Worm (Caenorhabditis elegans) whole organism, late embryonic: ENCODE measurements around the gene F52C12.6.
A peak's percentile ranks its signal among the peaks of the same experiment; 100 is the strongest.

ENCODE experiments used
- C08G9.2 ChIP-seq: sonication (generic microtip); optimal IDR thresholded peaks from 2 replicates; lab custom pipeline; 2016; ENCODE audit warnings: mild to moderate bottlenecking, missing genetic modification characterization, moderate library complexity, missing compliant biosample characterization
- F13H6.1 ChIP-seq: sonication (generic microtip); optimal IDR thresholded peaks from 2 replicates; lab custom pipeline; 2016; ENCODE audit warnings: missing genetic modification characterization, missing compliant biosample characterization
- K02D7.2 ChIP-seq: sonication (generic microtip); optimal IDR thresholded peaks from 2 replicates; lab custom pipeline; 2017; ENCODE audit warnings: mild to moderate bottlenecking, missing genetic modification characterization, missing compliant biosample characterization
- K09A11.1 ChIP-seq: sonication (generic microtip); optimal IDR thresholded peaks from 2 replicates; lab custom pipeline; 2017; ENCODE audit warnings: antibody characterized with exemption, mild to moderate bottlenecking, missing genetic modification characterization, missing compliant biosample characterization; ENCODE audit not compliant: insufficient read depth
- T23F11.4 ChIP-seq: fragments of 200-800 bp; sonication (Bioruptor generic); optimal IDR thresholded peaks from 2 replicates; lab custom pipeline; 2018; ENCODE audit warnings: mild to moderate bottlenecking, missing genetic modification characterization, missing compliant biosample characterization
- ama-1 ChIP-seq: fragments of 150-350 bp; optimal IDR thresholded peaks from 2 replicates; lab custom pipeline; 2014
- ceh-14 ChIP-seq: sonication (generic microtip); optimal IDR thresholded peaks from 2 replicates; lab custom pipeline; 2016; ENCODE audit warnings: missing genotype, missing genetic modification characterization, missing compliant biosample characterization
- ceh-22 ChIP-seq: sonication (generic microtip); optimal IDR thresholded peaks from 2 replicates; lab custom pipeline; 2017; ENCODE audit warnings: missing biosample characterization, missing genetic modification characterization
- ceh-24 ChIP-seq: sonication (generic microtip); optimal IDR thresholded peaks from 2 replicates; lab custom pipeline; 2016; ENCODE audit warnings: mild to moderate bottlenecking, missing genetic modification characterization, missing compliant biosample characterization
- ceh-31 ChIP-seq: sonication (generic microtip); optimal IDR thresholded peaks from 2 replicates; lab custom pipeline; 2016; ENCODE audit warnings: missing genetic modification characterization, missing compliant biosample characterization
- ceh-34 ChIP-seq: sonication (generic microtip); optimal IDR thresholded peaks from 2 replicates; lab custom pipeline; 2016; ENCODE audit warnings: mild to moderate bottlenecking, missing genetic modification characterization, missing compliant biosample characterization
- ceh-45 ChIP-seq: fragments of 200-800 bp; sonication (Bioruptor generic); IDR thresholded peaks from 2 replicates; pipeline ENCODE4 v1.3.6; 2022; ENCODE audit warnings: missing genetic modification reagents, missing genetic modification characterization, missing compliant biosample characterization
- ceh-6 ChIP-seq: fragments of 200-800 bp; sonication (Bioruptor generic); optimal IDR thresholded peaks from 2 replicates; lab custom pipeline; 2018; ENCODE audit warnings: mild to moderate bottlenecking, missing genetic modification characterization, missing compliant biosample characterization
- ceh-9 ChIP-seq: sonication (generic microtip); optimal IDR thresholded peaks from 2 replicates; lab custom pipeline; 2016; ENCODE audit warnings: mild to moderate bottlenecking, missing genetic modification characterization, inconsistent platforms, missing compliant biosample characterization
- elt-2 ChIP-seq: sonication (generic microtip); optimal IDR thresholded peaks from 2 replicates; lab custom pipeline; 2016; ENCODE audit warnings: missing genetic modification reagents, missing genetic modification characterization, missing compliant biosample characterization
- eyg-1 ChIP-seq: sonication (generic microtip); optimal IDR thresholded peaks from 2 replicates; lab custom pipeline; 2016; ENCODE audit warnings: missing genotype, missing genetic modification characterization, missing compliant biosample characterization
- fax-1 ChIP-seq: sonication (generic microtip); optimal IDR thresholded peaks from 2 replicates; lab custom pipeline; 2016; ENCODE audit warnings: missing genotype, missing genetic modification characterization, missing compliant biosample characterization
- fkh-6 ChIP-seq: sonication (generic microtip); optimal IDR thresholded peaks from 2 replicates; lab custom pipeline; 2016; ENCODE audit warnings: missing genetic modification characterization, missing compliant biosample characterization
- hlh-15 ChIP-seq: sonication (generic microtip); optimal IDR thresholded peaks from 2 replicates; lab custom pipeline; 2016; ENCODE audit warnings: missing genetic modification characterization, missing compliant biosample characterization
- hlh-6 ChIP-seq: sonication (generic microtip); optimal IDR thresholded peaks from 2 replicates; lab custom pipeline; 2016; ENCODE audit warnings: missing genotype, missing genetic modification characterization, missing compliant biosample characterization
- hlh-8 ChIP-seq: sonication (generic microtip); optimal IDR thresholded peaks from 2 replicates; lab custom pipeline; 2016; ENCODE audit warnings: missing genotype, missing genetic modification characterization, missing compliant biosample characterization
- nfya-1 ChIP-seq: sonication (generic microtip); optimal IDR thresholded peaks from 2 replicates; lab custom pipeline; 2017; ENCODE audit warnings: missing genetic modification characterization, mild to moderate bottlenecking, missing compliant biosample characterization, antibody characterized with exemption, moderate library complexity
- odd-2 ChIP-seq: sonication (generic microtip); optimal IDR thresholded peaks from 2 replicates; lab custom pipeline; 2017; ENCODE audit warnings: antibody characterized with exemption, mild to moderate bottlenecking, missing genetic modification characterization, missing compliant biosample characterization
- pat-9 ChIP-seq: fragments of 200-800 bp; sonication (Bioruptor generic); optimal IDR thresholded peaks from 2 replicates; lab custom pipeline; 2018; ENCODE audit warnings: mild to moderate bottlenecking, missing genetic modification characterization, moderate library complexity, missing compliant biosample characterization
- pqm-1 ChIP-seq: sonication (generic microtip); optimal IDR thresholded peaks from 2 replicates; lab custom pipeline; 2016; ENCODE audit warnings: missing genetic modification characterization, missing compliant biosample characterization
- pros-1 ChIP-seq: fragments of 150-350 bp; optimal IDR thresholded peaks from 2 replicates; lab custom pipeline; 2014; ENCODE audit warnings: missing biosample characterization, missing genetic modification reagents, missing genetic modification characterization
- ref-2 ChIP-seq: sonication (generic microtip); optimal IDR thresholded peaks from 2 replicates; lab custom pipeline; 2016; ENCODE audit warnings: missing genetic modification characterization, missing compliant biosample characterization
- rnt-1 ChIP-seq: sonication (generic microtip); optimal IDR thresholded peaks from 2 replicates; lab custom pipeline; 2016; ENCODE audit warnings: missing genetic modification characterization, missing compliant biosample characterization
- syd-9 ChIP-seq: sonication (generic microtip); optimal IDR thresholded peaks from 2 replicates; lab custom pipeline; 2016; ENCODE audit warnings: mild to moderate bottlenecking, missing genetic modification characterization, moderate library complexity, missing compliant biosample characterization
- tbx-2 ChIP-seq: sonication (generic microtip); optimal IDR thresholded peaks from 2 replicates; lab custom pipeline; 2016; ENCODE audit warnings: missing genetic modification characterization, missing compliant biosample characterization
- tbx-7 ChIP-seq: sonication (generic microtip); optimal IDR thresholded peaks from 2 replicates; lab custom pipeline; 2016; ENCODE audit warnings: missing genotype, missing genetic modification characterization, missing compliant biosample characterization
- ttx-3 ChIP-seq: sonication (generic microtip); optimal IDR thresholded peaks from 2 replicates; lab custom pipeline; 2016; ENCODE audit warnings: missing genetic modification reagents, missing genetic modification characterization, missing compliant biosample characterization
- unc-3 ChIP-seq, 2 experiments: fragments of 200-800 bp in 1 of 2; sonication (Bioruptor generic) in 1 of 2; sonication (generic microtip) in 1 of 2; conservative IDR thresholded peaks in 1 of 2; optimal IDR thresholded peaks in 1 of 2; 2 replicates each; pipeline versions ENCODE4 v1.3.6 to Lab custom; 2016 to 2022; ENCODE audit warnings: missing compliant biosample characterization in 2 of 2, missing genetic modification characterization in 2 of 2, missing genetic modification reagents in 1 of 2
- unc-86 ChIP-seq: sonication (generic microtip); optimal IDR thresholded peaks from 2 replicates; lab custom pipeline; 2016; ENCODE audit warnings: missing genetic modification characterization, missing compliant biosample characterization
- zip-5 ChIP-seq: sonication (generic microtip); optimal IDR thresholded peaks from 2 replicates; lab custom pipeline; 2016; ENCODE audit warnings: missing genetic modification characterization, missing compliant biosample characterization
- ztf-16 ChIP-seq: sonication (generic microtip); optimal IDR thresholded peaks from 2 replicates; lab custom pipeline; 2017; ENCODE audit warnings: missing genetic modification characterization, missing compliant biosample characterization

F52C12.6 gene

DNA sequence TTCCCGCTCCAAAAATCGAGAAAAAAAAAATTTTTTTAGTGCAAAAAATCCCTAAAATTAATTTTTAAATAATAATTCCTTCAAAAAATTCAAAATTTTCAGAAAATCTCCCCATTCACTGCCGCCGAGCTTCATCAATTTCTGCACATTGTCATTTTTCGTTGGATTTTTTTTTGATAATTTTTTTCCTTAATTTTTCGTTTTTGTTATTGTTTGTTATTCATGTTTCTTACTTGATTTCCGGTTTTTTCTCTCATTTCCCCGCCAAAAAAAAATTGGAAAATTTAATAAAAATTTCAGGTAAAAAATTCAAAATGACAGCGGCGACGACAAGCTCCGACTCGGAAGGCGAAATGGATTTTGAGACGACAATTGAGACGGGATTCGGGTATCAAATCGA, at the start of gene F52C12.6:
Gene F52C12.6 (plus strand): TSS at position 301 of the 400 bp plus-strand sequence.
- TF ChIP-seq ceh-45 (GFP tag; lab: Robert Waterston, UW) (no peak), ceh-9 (tag; lab: Kevin White, UChicago) (no peak), fkh-6 (tag; lab: Kevin White, UChicago) (no peak), pqm-1 (tag; lab: Kevin White, UChicago) (no peak), C08G9.2 (tag; lab: Kevin White, UChicago) (no peak), nfya-1 (no peak), ceh-34 (tag; lab: Kevin White, UChicago) (no peak), fax-1 (tag; lab: Kevin White, UChicago) (no peak), syd-9 (tag; lab: Kevin White, UChicago) (no peak), K09A11.1 (tag; lab: Kevin White, UChicago) (no peak)

DNA sequence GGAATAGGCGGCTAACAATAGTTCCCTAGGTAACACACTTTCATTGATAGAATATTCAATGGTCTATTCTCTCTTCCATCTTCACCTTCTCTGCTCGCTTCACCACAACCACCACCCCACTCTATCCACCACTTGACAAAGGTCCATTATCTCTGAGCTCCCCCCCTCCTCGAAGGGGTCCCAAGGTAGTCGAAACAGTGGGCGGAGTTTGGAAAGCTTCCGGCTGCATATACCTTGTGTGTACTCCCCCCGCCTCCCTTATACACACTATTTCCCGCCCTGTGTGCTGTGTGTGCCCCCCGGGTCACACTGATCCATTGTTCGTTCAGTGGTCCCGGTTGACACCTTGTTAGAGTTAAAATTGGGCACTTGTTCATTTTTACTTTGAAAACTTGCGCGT, 48.0 kb upstream of the F52C12.6 start:
- TF ChIP-seq T23F11.4 (GFP tag; lab: Kevin White, UChicago) (peak; percentile 23), tbx-2 (tag; lab: Kevin White, UChicago) (peak; percentile 34), ceh-31 (tag; lab: Kevin White, UChicago) (peak; percentile 68), unc-86 (peak; percentile 10), odd-2 (no peak), ceh-6 (GFP tag; lab: Kevin White, UChicago) (peak; percentile 28), ref-2 (tag; lab: Kevin White, UChicago) (peak; percentile 39), nfya-1 (no peak)
- TF ChIP-seq, all 69 proteins: peak for 6

DNA sequence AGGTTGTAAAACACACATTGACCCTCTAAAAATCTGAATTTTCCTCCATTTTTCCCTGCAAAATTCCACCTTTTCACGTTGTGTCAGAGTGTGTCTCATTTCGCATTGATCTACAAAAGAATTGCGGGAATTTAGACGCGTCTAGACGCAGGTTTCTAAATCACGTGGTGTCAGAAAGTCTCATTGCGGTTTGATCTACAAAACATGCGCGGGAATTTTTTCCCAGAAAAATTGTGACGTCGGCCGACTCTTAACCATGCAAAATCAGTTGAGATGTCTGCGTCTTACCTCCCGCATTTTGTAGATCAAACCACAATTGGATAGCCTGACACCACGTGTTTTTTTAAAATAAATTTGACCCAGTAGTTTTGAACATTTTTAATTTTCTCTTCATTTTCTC, 47.6 kb upstream of the F52C12.6 start:
- TF ChIP-seq ztf-16 = no peak
- TF ChIP-seq ceh-9 (tag; lab: Kevin White, UChicago) = no peak
- TF ChIP-seq ceh-14 (tag; lab: Kevin White, UChicago) = no peak
- TF ChIP-seq ceh-45 (GFP tag; lab: Robert Waterston, UW) = no peak
- TF ChIP-seq ceh-34 (tag; lab: Kevin White, UChicago) = no peak
- TF ChIP-seq ceh-24 (tag; lab: Kevin White, UChicago) = no peak
- no peak for TF ChIP-seq ceh-22 (tag; lab: Kevin White, UChicago)
- no peak for TF ChIP-seq hlh-15 (tag; lab: Kevin White, UChicago)
- TF ChIP-seq syd-9 (tag; lab: Kevin White, UChicago) = no peak
- no peak for TF ChIP-seq pat-9 (tag; lab: Kevin White, UChicago)
- no peak for TF ChIP-seq ttx-3 (tag; lab: Kevin White, UChicago)
- no peak for TF ChIP-seq C08G9.2 (tag; lab: Kevin White, UChicago)
- TF ChIP-seq tbx-2 (tag; lab: Kevin White, UChicago) = no peak
- no peak for TF ChIP-seq F13H6.1 (tag; lab: Kevin White, UChicago)
- TF ChIP-seq tbx-7 (tag; lab: Kevin White, UChicago) = no peak

DNA sequence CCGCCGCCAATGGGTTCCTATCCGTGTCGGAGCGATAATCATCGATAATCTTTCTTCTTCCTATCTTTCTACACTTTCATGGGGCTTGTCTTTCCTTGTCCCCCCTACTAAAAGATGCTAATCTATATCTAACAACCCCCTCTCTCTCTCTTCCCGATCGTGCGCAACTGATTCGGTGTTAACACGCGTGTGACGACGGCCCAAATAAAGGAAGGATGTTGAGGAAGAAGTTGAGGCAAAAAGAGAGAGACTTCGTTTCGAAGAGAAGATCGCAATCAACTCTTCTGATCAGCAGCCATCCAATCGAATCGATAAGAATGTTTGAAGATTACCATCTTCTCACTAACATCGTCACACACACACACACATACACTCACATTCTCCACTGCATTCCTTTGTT, 45.2 kb upstream of the F52C12.6 start:
- TF ChIP-seq rnt-1 (peak; percentile 87), T23F11.4 (GFP tag; lab: Kevin White, UChicago) (peak; percentile 10), tbx-2 (tag; lab: Kevin White, UChicago) (peak; percentile 0), nfya-1 (no peak), K02D7.2 (tag; lab: Kevin White, UChicago) (no peak), ztf-16 (no peak)

DNA sequence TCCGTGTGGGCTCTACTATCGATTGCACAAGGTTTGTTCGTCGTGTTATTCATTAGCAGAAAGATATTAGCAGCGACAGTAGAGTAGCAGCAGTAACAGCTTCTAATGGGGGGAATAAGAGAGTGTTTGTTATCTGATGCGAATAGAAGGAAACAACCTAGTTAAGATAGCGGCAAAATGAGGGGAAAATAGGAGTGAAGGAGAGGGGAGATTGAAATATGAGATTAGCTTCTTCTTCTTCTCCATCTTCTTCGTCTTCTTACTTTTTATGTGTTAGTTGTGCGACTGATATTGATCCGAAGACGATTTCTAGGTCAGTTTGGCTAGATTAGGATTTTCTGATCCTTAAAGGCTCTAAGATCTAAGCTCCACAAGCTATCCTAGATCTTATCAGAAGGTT, 41.6 kb upstream of the F52C12.6 start:
- TF ChIP-seq hlh-8 (tag; lab: Kevin White, UChicago) = no peak
- no peak for TF ChIP-seq ceh-14 (tag; lab: Kevin White, UChicago)
- TF ChIP-seq elt-2 (tag; lab: Kevin White, UChicago) = no peak
- TF ChIP-seq rnt-1 = no peak
- TF ChIP-seq fkh-6 (tag; lab: Kevin White, UChicago) = no peak
- no peak for TF ChIP-seq hlh-15 (tag; lab: Kevin White, UChicago)
- no peak for TF ChIP-seq hlh-6 (tag; lab: Kevin White, UChicago)
- no peak for TF ChIP-seq ama-1 (lab: Kevin White, UChicago)
- TF ChIP-seq pros-1 (tag; lab: Kevin White, UChicago) = no peak
- no peak for TF ChIP-seq ceh-9 (tag; lab: Kevin White, UChicago)
- no peak for TF ChIP-seq nfya-1
- no peak for TF ChIP-seq ztf-16
- TF ChIP-seq tbx-7 (tag; lab: Kevin White, UChicago) = no peak
- TF ChIP-seq ttx-3 (tag; lab: Kevin White, UChicago) = no peak
- TF ChIP-seq syd-9 (tag; lab: Kevin White, UChicago) = no peak
- TF ChIP-seq unc-3 (GFP tag; conservative IDR thresholded peaks at IDR 0.05; lab: Robert Waterston, UW) = no peak
- TF ChIP-seq unc-3 (tag; optimal IDR thresholded peaks at IDR 0.05; lab: Kevin White, UChicago) = no peak
- TF ChIP-seq eyg-1 (tag; lab: Kevin White, UChicago) = no peak
- TF ChIP-seq pat-9 (tag; lab: Kevin White, UChicago) = no peak
- TF ChIP-seq odd-2 = no peak
- TF ChIP-seq zip-5 (tag; lab: Kevin White, UChicago) = no peak
- TF ChIP-seq, all 69 proteins: peak for 0
